Fruit fly (Drosophila melanogaster): Measurements from ENCODE around the gene CG10747.

DNA sequence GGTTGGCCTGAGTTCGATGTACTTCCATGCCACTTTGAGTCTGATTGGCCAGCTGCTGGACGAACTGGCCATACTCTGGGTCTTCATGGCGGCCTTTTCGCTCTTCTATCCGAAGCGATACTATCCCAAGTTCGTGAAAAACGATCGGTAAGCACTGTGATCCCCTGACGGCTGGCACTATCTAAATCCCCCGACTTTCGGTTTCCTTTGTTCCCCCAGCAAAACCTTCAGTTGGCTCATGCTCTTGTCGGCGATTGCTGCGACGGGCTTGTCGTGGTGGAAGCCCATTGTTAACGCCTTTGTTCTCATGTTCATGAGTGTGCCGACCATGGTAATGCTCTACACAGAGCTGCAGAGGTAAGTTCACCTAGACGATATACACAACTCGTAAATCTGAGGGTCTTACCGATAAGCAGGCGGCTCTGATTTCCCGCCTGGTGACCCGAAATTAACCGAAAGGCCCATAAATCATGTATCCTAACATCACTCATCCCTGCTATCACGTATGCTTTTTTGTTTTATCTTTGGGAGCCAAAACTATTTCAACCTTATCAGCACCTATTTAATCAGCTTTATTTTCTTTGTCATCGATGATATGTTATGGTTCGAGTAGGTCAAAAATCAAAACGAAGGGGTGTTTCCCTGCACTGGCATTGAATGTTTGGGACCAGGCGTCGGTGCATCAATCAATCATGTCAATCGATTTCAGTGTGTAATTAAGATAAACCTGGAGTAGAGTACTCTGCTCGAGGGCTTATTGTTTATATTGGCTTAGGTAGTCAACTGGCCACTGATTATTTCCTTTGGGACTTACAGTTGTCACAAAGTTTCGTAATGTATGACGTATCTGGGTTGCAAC, 21.8 kb downstream of the CG10747 start:
- TF ChIP-seq CG11617 (GFP tag; optimal IDR thresholded peaks at IDR 0.05) = no peak
- TF ChIP-seq CG12768 (GFP tag; optimal IDR thresholded peaks at IDR 0.05) = no peak
- TF ChIP-seq CG7045 (GFP tag; optimal IDR thresholded peaks at IDR 0.05) = no peak
- no peak for TF ChIP-seq toe (GFP tag; optimal IDR thresholded peaks at IDR 0.05)
- TF ChIP-seq ovo (GFP tag; optimal IDR thresholded peaks at IDR 0.05) = no peak
- no peak for TF ChIP-seq CG33017 (tag; optimal IDR thresholded peaks at IDR 0.05)
- no peak for TF ChIP-seq cnc (optimal IDR thresholded peaks at IDR 0.05)
- no peak for TF ChIP-seq CG14711 (tag; optimal IDR thresholded peaks at IDR 0.05)
